Worm (Caenorhabditis elegans) whole organism, young adult: ENCODE data around the gene hal-2.

Source experiments
- D2030.7 ChIP-seq: fragments of 200-800 bp; sonication (Bioruptor generic); IDR thresholded peaks from 2 replicates; pipeline ENCODE4 v1.3.6; 2022; ENCODE audit warnings: missing genetic modification reagents, missing genetic modification characterization, missing compliant biosample characterization
- K12H6.12 ChIP-seq: fragments of 200-800 bp; sonication (Bioruptor generic); optimal IDR thresholded peaks from 2 replicates; lab custom pipeline; 2018; ENCODE audit warnings: mild to moderate bottlenecking, missing genetic modification characterization, missing compliant biosample characterization
- efl-1 ChIP-seq: fragments of 150-350 bp; optimal IDR thresholded peaks from 2 replicates; lab custom pipeline; 2014; ENCODE audit warnings: missing biosample characterization, missing genetic modification reagents, missing genetic modification characterization
- egl-44 ChIP-seq: fragments of 200-800 bp; sonication (Bioruptor generic); IDR thresholded peaks from 2 replicates; pipeline ENCODE4 v1.3.6; 2022; ENCODE audit warnings: missing genetic modification reagents, missing genetic modification characterization, missing compliant biosample characterization
- ekl-4 ChIP-seq: fragments of 200-800 bp; sonication (Bioruptor generic); IDR thresholded peaks from 2 replicates; pipeline ENCODE4 v1.3.6; 2022; ENCODE audit warnings: missing genetic modification reagents, missing genetic modification characterization, missing compliant biosample characterization
- nhr-80 ChIP-seq: sonication (generic microtip); optimal IDR thresholded peaks from 2 replicates; lab custom pipeline; 2016; ENCODE audit warnings: missing genetic modification characterization, missing compliant biosample characterization
- pha-4 ChIP-seq: fragments of 150-350 bp; sonication (generic microtip); optimal IDR thresholded peaks from 2 replicates; lab custom pipeline; 2014; ENCODE audit warnings: missing biosample characterization, missing genetic modification reagents, missing genetic modification characterization
- unc-130 ChIP-seq: sonication (generic microtip); optimal IDR thresholded peaks from 2 replicates; lab custom pipeline; 2016; ENCODE audit warnings: missing genetic modification reagents, missing genetic modification characterization, missing compliant biosample characterization
- unc-62 ChIP-seq: fragments of 150-350 bp; optimal IDR thresholded peaks from 2 replicates; lab custom pipeline; 2014; ENCODE audit warnings: missing biosample characterization, missing genetic modification reagents, missing genetic modification characterization

DNA sequence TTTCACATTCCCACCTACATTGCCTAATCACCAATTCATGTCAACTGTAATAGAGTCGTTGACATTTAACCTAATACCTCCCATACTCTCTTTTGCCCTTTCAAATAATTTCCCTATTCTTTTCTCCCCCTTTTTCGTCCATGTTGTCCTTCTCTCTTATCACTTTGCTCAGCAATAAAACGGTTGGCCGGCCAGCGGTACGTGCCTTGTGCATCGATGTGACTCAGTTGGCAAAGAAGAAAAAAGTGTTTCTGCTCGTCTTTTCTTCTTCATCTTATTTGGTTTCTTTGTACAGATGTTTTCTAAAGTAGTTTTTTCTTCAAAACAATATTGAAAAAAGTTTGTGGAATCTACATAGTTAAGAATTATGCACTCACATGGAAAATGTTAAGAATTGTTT, 45.8 kb upstream of the hal-2 start:
- TF ChIP-seq K12H6.12 (tag; lab: Kevin White, UChicago) (no peak), egl-44 (GFP tag; lab: Robert Waterston, UW) (no peak), unc-130 (no peak), pha-4 (tag; lab: Kevin White, UChicago) (no peak), unc-62 (GFP tag; lab: Kevin White, UChicago) (no peak), efl-1 (GFP tag; lab: Kevin White, UChicago) (no peak), nhr-80 (tag; lab: Kevin White, UChicago) (peak; percentile 59), D2030.7 (GFP tag; lab: Robert Waterston, UW) (no peak), ekl-4 (GFP tag; lab: Robert Waterston, UW) (no peak)
